Fruit fly (Drosophila melanogaster): ENCODE data around the gene CG43057.

CG43057 gene

dm6 chr2L:8255406-8255805, 11.6 kb upstream of the CG43057 start (continued):
- TF ChIP-seq Fer3 (tag; optimal IDR thresholded peaks at IDR 0.05) (peak; percentile 48), CG5953 (GFP tag; IDR thresholded peaks at IDR 0.05) (no peak), CG10209 (GFP tag; optimal IDR thresholded peaks at IDR 0.05) (no peak), Lim3 (GFP tag; IDR thresholded peaks at IDR 0.05) (no peak), Rfx (GFP tag; IDR thresholded peaks at IDR 0.05) (peak; percentile 41; the same call in 1 of the 2 replicates), klu (GFP tag; IDR thresholded peaks at IDR 0.05) (no peak), CG10147 (GFP tag; optimal IDR thresholded peaks at IDR 0.05) (no peak), nmo (GFP tag; optimal IDR thresholded peaks at IDR 0.05) (no peak), Med (GFP tag) (peak; percentile 44), Bdp1 (GFP tag; optimal IDR thresholded peaks at IDR 0.05) (no peak), zfh1 (GFP tag; IDR thresholded peaks at IDR 0.05) (peak; percentile 33; the same call in 1 of the 3 replicates), CG13775 (GFP tag; optimal IDR thresholded peaks at IDR 0.05) (no peak), CG17328 (GFP tag; IDR thresholded peaks at IDR 0.05) (0 out of 2 replicates have a peak, but pooled peaks have one; percentile 8), Taf1 (GFP tag; IDR thresholded peaks at IDR 0.05) (peak; percentile 12; the same call in 1 of the 2 replicates), pan (optimal IDR thresholded peaks at IDR 0.05) (no peak), pan (GFP tag; optimal IDR thresholded peaks at IDR 0.05 in 1 of 2, IDR thresholded peaks at IDR 0.05 in 1 of 2) (peak in 1 of 2 experiments; percentile 41), CG14441 (GFP tag; IDR thresholded peaks at IDR 0.05) (peak; percentile 36; the same call in 1 of the 2 replicates), pum (GFP tag; optimal IDR thresholded peaks at IDR 0.05) (no peak), CG11504 (tag; optimal IDR thresholded peaks at IDR 0.05) (no peak), CG31365 (tag; optimal IDR thresholded peaks at IDR 0.05) (no peak), Neu2 (GFP tag; optimal IDR thresholded peaks at IDR 0.05; ENCODE audit: borderline replicate concordance) (no peak), CG18262 (tag; optimal IDR thresholded peaks at IDR 0.05) (no peak), Spps (tag; optimal IDR thresholded peaks at IDR 0.05) (no peak), Bteb2 (GFP tag; optimal IDR thresholded peaks at IDR 0.05) (no peak), CG11696 (GFP tag; IDR thresholded peaks at IDR 0.05) (peak; percentile 32; the same call in 1 of the 2 replicates), Deaf1 (tag; optimal IDR thresholded peaks at IDR 0.05) (no peak), Bgb (GFP tag; IDR thresholded peaks at IDR 0.05; ENCODE audit: partially characterized antibody) (no peak), Hr51 (GFP tag; optimal IDR thresholded peaks at IDR 0.05) (no peak), Oli (tag; optimal IDR thresholded peaks at IDR 0.05) (peak; percentile 18), CoRest (tag; optimal IDR thresholded peaks at IDR 0.05) (no peak), E2f1 (GFP tag; IDR thresholded peaks at IDR 0.05) (peak; percentile 48; the same call in 1 of the 2 replicates), trh (GFP tag; optimal IDR thresholded peaks at IDR 0.05) (no peak), CG17361 (GFP tag; IDR thresholded peaks at IDR 0.05) (no peak), row (GFP tag; IDR thresholded peaks at IDR 0.05) (peak; percentile 63; the same call in 2 of the 3 replicates), Doc3 (GFP tag; IDR thresholded peaks at IDR 0.05; ENCODE audit: partially characterized antibody) (no peak), schlank (tag; optimal IDR thresholded peaks at IDR 0.05) (no peak), Hmr (GFP tag; optimal IDR thresholded peaks at IDR 0.05) (peak; percentile 18), Usf (GFP tag; optimal IDR thresholded peaks at IDR 0.05) (no peak), ken (GFP tag; IDR thresholded peaks at IDR 0.05) (no peak), CG13287 (GFP tag; IDR thresholded peaks at IDR 0.05; ENCODE audit: partially characterized antibody) (no peak), Meics (GFP tag; optimal IDR thresholded peaks at IDR 0.05) (peak; percentile 31), fd102C (GFP tag; optimal IDR thresholded peaks at IDR 0.05) (no peak), oc (tag; optimal IDR thresholded peaks at IDR 0.05) (no peak), danr (GFP tag; IDR thresholded peaks at IDR 0.05) (no peak), CG12391 (tag; optimal IDR thresholded peaks at IDR 0.05) (peak; percentile 33), pros (GFP tag; optimal IDR thresholded peaks at IDR 0.05) (no peak), CG4617 (GFP tag; optimal IDR thresholded peaks at IDR 0.05; ENCODE audit: borderline replicate concordance) (no peak), slbo (GFP tag; IDR thresholded peaks at IDR 0.05) (peak; percentile 63), CG14050 (GFP tag; IDR thresholded peaks at IDR 0.05) (no peak; the same call in 2 of the 3 replicates), tap (tag; optimal IDR thresholded peaks at IDR 0.05) (no peak), CG4404 (GFP tag; IDR thresholded peaks at IDR 0.05) (no peak)

All from whole organism, embryonic.